Worm (Caenorhabditis elegans): ENCODE results near the gene K09C8.2.

DNA sequence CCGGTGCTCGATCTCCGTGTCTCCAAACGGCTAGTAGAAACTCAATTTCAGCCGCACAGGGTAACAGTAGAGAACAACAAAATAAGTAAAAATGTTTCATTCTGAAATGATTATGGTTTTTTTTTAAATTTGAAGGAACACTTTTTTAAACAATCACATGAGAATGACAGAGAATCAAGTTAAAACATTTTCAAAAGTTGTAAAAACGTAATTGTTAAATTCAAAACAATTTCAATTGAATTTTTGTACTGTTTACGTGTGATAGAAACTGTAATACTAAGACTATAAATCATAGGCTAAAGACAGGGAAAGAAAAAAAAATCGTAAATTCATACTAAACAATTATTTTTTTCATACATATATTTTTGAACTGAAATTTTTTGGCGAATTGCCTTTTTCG is 18.0 kb upstream of the K09C8.2 start, which contains the start of gene pho-7:
- TF ChIP-seq unc-39 (tag; optimal IDR thresholded peaks at IDR 0.05) (no peak), elt-3 (tag; optimal IDR thresholded peaks at IDR 0.05) (no peak), nhr-2 (tag; optimal IDR thresholded peaks at IDR 0.05) (no peak), nhr-76 (tag; optimal IDR thresholded peaks at IDR 0.05) (no peak), sptf-1 (tag; optimal IDR thresholded peaks at IDR 0.05) (no peak), mab-5 (tag; optimal IDR thresholded peaks at IDR 0.05) (no peak), mep-1 (tag; optimal IDR thresholded peaks at IDR 0.05) (no peak), ces-1 (GFP tag; optimal IDR thresholded peaks at IDR 0.05) (no peak), flh-1 (GFP tag; optimal IDR thresholded peaks at IDR 0.05) (no peak), unc-62 (GFP tag; optimal IDR thresholded peaks at IDR 0.05) (no peak), nhr-237 (tag; optimal IDR thresholded peaks at IDR 0.05) (no peak), cnd-1 (tag; optimal IDR thresholded peaks at IDR 0.05) (no peak), nhr-12 (tag; optimal IDR thresholded peaks at IDR 0.05) (no peak)
